Fruit fly (Drosophila melanogaster) whole organism, wandering third instar larva: Measurements from ENCODE around the gene PIG-U.

Experiments
- CrebA ChIP-seq: fragments of 200-800 bp; sonication (Bioruptor generic); optimal IDR thresholded peaks from 2 replicates; lab custom pipeline; 2016; ENCODE audit warnings: missing biosample characterization, mild to moderate bottlenecking, missing genetic modification characterization, borderline replicate concordance
- HLH106 ChIP-seq: fragments of 200-800 bp; optimal IDR thresholded peaks from 3 replicates; lab custom pipeline; 2019; ENCODE audit warnings: missing biosample characterization, mild to moderate bottlenecking, missing genetic modification characterization, moderate library complexity
- OdsH ChIP-seq: fragments of 200-800 bp; sonication (Bioruptor generic); optimal IDR thresholded peaks from 2 replicates; lab custom pipeline; 2016; ENCODE audit warnings: missing biosample characterization, mild to moderate bottlenecking, missing genetic modification characterization
- Vsx2 ChIP-seq: fragments of 200-300, 225-300 bp; sonication (Bioruptor generic); optimal IDR thresholded peaks from 2 replicates; lab custom pipeline; 2018; ENCODE audit warnings: missing biosample characterization, missing genetic modification characterization; ENCODE audit not compliant: partially characterized antibody
- fru ChIP-seq: fragments of 200-800 bp; sonication (Bioruptor generic); optimal IDR thresholded peaks from 3 replicates; lab custom pipeline; 2016; ENCODE audit warnings: missing biosample characterization, mild to moderate bottlenecking, missing genetic modification characterization
- lola ChIP-seq: fragments of >200 bp; optimal IDR thresholded peaks from 2 replicates; lab custom pipeline; 2017; ENCODE audit warnings: missing biosample characterization, missing genetic modification characterization
- psq ChIP-seq: fragments of 200-800 bp; sonication (Bioruptor generic); optimal IDR thresholded peaks from 3 replicates; lab custom pipeline; 2017; ENCODE audit warnings: missing biosample characterization, mild to moderate bottlenecking, missing genetic modification characterization, moderate library complexity

DNA sequence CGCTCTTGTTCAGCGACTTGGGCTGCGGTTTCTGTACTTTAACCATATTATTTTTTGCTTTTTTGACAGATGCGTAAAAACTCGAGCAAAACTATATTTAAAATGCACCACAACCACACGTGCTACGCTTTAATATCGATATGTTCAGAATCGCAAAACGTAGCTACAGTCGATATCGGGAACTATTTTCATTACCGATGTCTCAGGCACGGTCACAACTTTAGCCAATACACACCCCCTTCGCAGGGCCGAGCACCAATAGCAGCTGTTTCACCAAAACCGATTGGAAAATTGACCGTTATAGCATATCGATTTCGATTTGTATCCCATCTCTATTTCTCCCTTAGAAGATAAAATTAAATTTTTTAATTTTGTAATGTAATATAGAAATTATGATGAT, 3.2 kb upstream of the PIG-U start, which contains the start of gene CG13096:
- TF ChIP-seq fru: no peak
- no peak for TF ChIP-seq psq
- no peak for TF ChIP-seq CrebA (GFP tag; lab: Kevin White, UChicago)
- TF ChIP-seq lola (GFP tag; lab: Kevin White, UChicago): no peak
- TF ChIP-seq HLH106 (tag; lab: Kevin White, UChicago): no peak
- no peak for TF ChIP-seq OdsH (GFP tag; lab: Kevin White, UChicago)
- no peak for TF ChIP-seq Vsx2 (GFP tag; lab: Kevin White, UChicago)
